Worm (Caenorhabditis elegans) whole organism, early embryonic: Measurements from ENCODE around the gene W08F4.1.

ENCODE experiments used
- ama-1 ChIP-seq: fragments of 150-350 bp; optimal IDR thresholded peaks from 2 replicates; lab custom pipeline; 2014
- flt-1 ChIP-seq: fragments of 200-800 bp; sonication (Bioruptor generic); IDR thresholded peaks from 2 replicates; pipeline ENCODE4 v1.3.6; 2022; ENCODE audit warnings: missing genetic modification characterization, missing compliant biosample characterization
- hmg-4 ChIP-seq: fragments of 200-800 bp; sonication (Bioruptor generic); optimal IDR thresholded peaks from 2 replicates; lab custom pipeline; 2018; ENCODE audit warnings: mild to moderate bottlenecking, missing genetic modification characterization, missing compliant biosample characterization
- hnd-1 ChIP-seq: sonication (generic microtip); optimal IDR thresholded peaks from 2 replicates; lab custom pipeline; 2016; ENCODE audit warnings: missing genetic modification characterization, missing compliant biosample characterization
- pes-1 ChIP-seq: fragments of 200-800 bp; sonication (Bioruptor generic); IDR thresholded peaks from 2 replicates; pipeline ENCODE4 v1.3.6; 2022; ENCODE audit warnings: missing genetic modification reagents, missing genetic modification characterization, missing compliant biosample characterization
- tbx-37 ChIP-seq: fragments of 200-800 bp; sonication (Bioruptor generic); conservative IDR thresholded peaks from 2 replicates; pipeline ENCODE4 v1.3.6; 2022; ENCODE audit warnings: missing genetic modification reagents, missing genetic modification characterization, missing compliant biosample characterization
- tra-4 ChIP-seq: sonication (generic microtip); optimal IDR thresholded peaks from 2 replicates; lab custom pipeline; 2017; ENCODE audit warnings: missing genetic modification characterization, missing compliant biosample characterization

DNA sequence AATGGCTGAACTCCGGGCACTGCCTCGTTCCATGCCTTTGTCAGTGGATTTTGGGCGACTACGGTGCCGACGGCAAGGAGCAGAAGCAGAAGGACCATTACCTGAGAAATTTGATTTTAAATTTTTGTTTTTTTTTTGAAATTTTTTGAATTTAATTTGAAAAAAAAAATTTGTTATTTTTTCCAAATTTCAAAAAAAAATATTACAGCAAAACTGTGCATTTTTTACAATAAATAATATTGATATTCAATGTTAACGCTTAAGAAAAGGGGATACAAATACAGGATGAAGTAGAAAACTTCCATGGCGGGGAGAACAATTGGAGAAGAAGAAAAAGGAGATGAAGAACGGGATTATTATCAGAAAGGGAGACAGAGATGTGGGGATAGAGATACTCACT, 21.3 kb upstream of the W08F4.1 start, which contains the start of gene mlt-8:
- TF ChIP-seq tra-4 (tag; lab: Kevin White, UChicago) (no peak), ama-1 (no peak), hmg-4 (no peak), pes-1 (GFP tag; lab: Robert Waterston, UW) (no peak), hnd-1 (tag; lab: Kevin White, UChicago) (no peak), flt-1 (no peak), tbx-37 (GFP tag; lab: Robert Waterston, UW) (no peak)
